Worm (Caenorhabditis elegans): ENCODE data around the gene dnsn-1.

DNA sequence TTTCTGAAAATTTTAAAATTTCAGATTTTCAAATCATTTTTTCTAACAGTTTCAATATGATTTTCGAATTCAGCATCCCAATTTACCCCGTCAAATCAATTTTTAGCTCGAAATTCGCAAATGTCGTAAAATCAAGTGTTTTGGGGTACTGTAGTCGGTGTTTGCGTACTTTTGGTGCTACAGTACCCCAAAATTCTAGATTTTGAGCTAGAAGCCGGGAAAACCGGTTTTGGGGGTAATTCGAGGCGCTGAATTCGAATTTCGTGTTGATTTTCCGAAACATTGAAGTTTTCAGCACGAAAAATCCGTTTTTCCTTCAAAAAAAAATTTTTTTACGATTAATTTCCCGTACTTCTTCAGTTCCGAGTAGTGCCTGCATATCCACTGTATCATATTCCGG, 45.6 kb upstream of the dnsn-1 start:
- TF ChIP-seq hlh-6 (tag; optimal IDR thresholded peaks at IDR 0.05) (no peak), nhr-11 (tag; optimal IDR thresholded peaks at IDR 0.05) (no peak), unc-86 (tag; optimal IDR thresholded peaks at IDR 0.05) (no peak), ama-1 (optimal IDR thresholded peaks at IDR 0.05) (no peak), unc-55 (GFP tag; optimal IDR thresholded peaks at IDR 0.05) (no peak), fkh-10 (GFP tag; optimal IDR thresholded peaks at IDR 0.05) (no peak), elt-2 (tag; optimal IDR thresholded peaks at IDR 0.05) (no peak), eyg-1 (tag; optimal IDR thresholded peaks at IDR 0.05) (no peak), pha-2 (tag; optimal IDR thresholded peaks at IDR 0.05) (no peak), dmd-4 (tag; optimal IDR thresholded peaks at IDR 0.05; ENCODE audit: borderline replicate concordance) (no peak), T23F11.4 (GFP tag; optimal IDR thresholded peaks at IDR 0.05) (no peak), madf-2 (tag; optimal IDR thresholded peaks at IDR 0.05) (no peak), F13H6.1 (tag; optimal IDR thresholded peaks at IDR 0.05) (no peak)

All from whole organism, late embryonic.